Worm (Caenorhabditis elegans) whole organism, early embryonic: ENCODE results near the gene actl-1.

Experiments
- B0310.2 ChIP-seq: sonication (generic microtip); optimal IDR thresholded peaks from 2 replicates; lab custom pipeline; 2016; ENCODE audit warnings: mild to moderate bottlenecking, missing genetic modification characterization, missing compliant biosample characterization
- F13C5.2 ChIP-seq: sonication (generic microtip); optimal IDR thresholded peaks from 2 replicates; lab custom pipeline; 2017; ENCODE audit warnings: mild to moderate bottlenecking, missing genetic modification characterization, inconsistent platforms, missing compliant biosample characterization
- aly-1 ChIP-seq: sonication (generic microtip); optimal IDR thresholded peaks from 2 replicates; lab custom pipeline; 2016; ENCODE audit warnings: missing genetic modification characterization, missing compliant biosample characterization
- ama-1 ChIP-seq: fragments of 150-350 bp; optimal IDR thresholded peaks from 2 replicates; lab custom pipeline; 2014
- ceh-13 ChIP-seq: fragments of 200-800 bp; sonication (Bioruptor generic); optimal IDR thresholded peaks from 2 replicates; lab custom pipeline; 2018; ENCODE audit warnings: mild to moderate bottlenecking, missing genetic modification characterization, missing compliant biosample characterization
- ceh-36 ChIP-seq: sonication (generic microtip); optimal IDR thresholded peaks from 2 replicates; lab custom pipeline; 2016; ENCODE audit warnings: missing genetic modification characterization, inconsistent platforms, missing compliant biosample characterization
- ets-7 ChIP-seq: sonication (generic microtip); optimal IDR thresholded peaks from 2 replicates; lab custom pipeline; 2016; ENCODE audit warnings: missing genotype, missing genetic modification characterization, missing compliant biosample characterization
- flt-1 ChIP-seq: fragments of 200-800 bp; sonication (Bioruptor generic); IDR thresholded peaks from 2 replicates; pipeline ENCODE4 v1.3.6; 2022; ENCODE audit warnings: missing genetic modification characterization, missing compliant biosample characterization
- hmbx-1 ChIP-seq: sonication (generic microtip); optimal IDR thresholded peaks from 2 replicates; lab custom pipeline; 2016; ENCODE audit warnings: mild to moderate bottlenecking, missing genetic modification characterization, missing compliant biosample characterization
- hmg-4 ChIP-seq: fragments of 200-800 bp; sonication (Bioruptor generic); optimal IDR thresholded peaks from 2 replicates; lab custom pipeline; 2018; ENCODE audit warnings: mild to moderate bottlenecking, missing genetic modification characterization, missing compliant biosample characterization
- hnd-1 ChIP-seq: sonication (generic microtip); optimal IDR thresholded peaks from 2 replicates; lab custom pipeline; 2016; ENCODE audit warnings: missing genetic modification characterization, missing compliant biosample characterization
- pes-1 ChIP-seq: fragments of 200-800 bp; sonication (Bioruptor generic); IDR thresholded peaks from 2 replicates; pipeline ENCODE4 v1.3.6; 2022; ENCODE audit warnings: missing genetic modification reagents, missing genetic modification characterization, missing compliant biosample characterization
- scrt-1 ChIP-seq: fragments of 200-800 bp; sonication (Bioruptor generic); IDR thresholded peaks from 2 replicates; pipeline ENCODE4 v1.3.6; 2022; ENCODE audit warnings: missing genetic modification characterization, missing compliant biosample characterization
- sea-1 ChIP-seq: fragments of 200-800 bp; sonication (Bioruptor generic); conservative IDR thresholded peaks from 2 replicates; pipeline ENCODE4 v1.3.6; 2022; ENCODE audit warnings: missing genetic modification characterization, missing compliant biosample characterization
- tbx-11 ChIP-seq: fragments of 200-800 bp; sonication (Bioruptor generic); IDR thresholded peaks from 2 replicates; pipeline ENCODE4 v1.3.6; 2022; ENCODE audit warnings: missing genetic modification characterization, missing compliant biosample characterization
- tbx-37 ChIP-seq: fragments of 200-800 bp; sonication (Bioruptor generic); conservative IDR thresholded peaks from 2 replicates; pipeline ENCODE4 v1.3.6; 2022; ENCODE audit warnings: missing genetic modification reagents, missing genetic modification characterization, missing compliant biosample characterization
- tra-4 ChIP-seq: sonication (generic microtip); optimal IDR thresholded peaks from 2 replicates; lab custom pipeline; 2017; ENCODE audit warnings: missing genetic modification characterization, missing compliant biosample characterization

The actl-1 gene

ce11 chrX:6499736-6500135, at the start of gene actl-1:
actl-1 (minus strand) TSS chrX:6499836.
- TF ChIP-seq sea-1 (GFP tag; lab: Robert Waterston, UW) (no peak), pes-1 (GFP tag; lab: Robert Waterston, UW) (no peak), flt-1 (GFP tag; lab: Robert Waterston, UW) (no peak), ceh-36 (no peak), ama-1 (no peak), scrt-1 (GFP tag; lab: Robert Waterston, UW) (no peak), F13C5.2 (tag; lab: Kevin White, UChicago) (no peak), tra-4 (no peak), aly-1 (tag; lab: Kevin White, UChicago) (no peak), hmbx-1 (tag; lab: Kevin White, UChicago) (no peak), hnd-1 (tag; lab: Kevin White, UChicago) (no peak), tbx-37 (GFP tag; lab: Robert Waterston, UW) (no peak), hmg-4 (no peak), B0310.2 (tag; lab: Kevin White, UChicago) (no peak), ceh-13 (GFP tag; lab: Kevin White, UChicago) (no peak), ets-7 (tag; lab: Kevin White, UChicago) (no peak), tbx-11 (GFP tag; lab: Robert Waterston, UW) (no peak)

- no peak for TF ChIP-seq tra-4
- TF ChIP-seq ceh-13 (GFP tag; lab: Kevin White, UChicago): no peak
- no peak for TF ChIP-seq sea-1 (GFP tag; lab: Robert Waterston, UW)
- no peak for TF ChIP-seq pes-1 (GFP tag; lab: Robert Waterston, UW)
- no peak for TF ChIP-seq tbx-37 (GFP tag; lab: Robert Waterston, UW)
- no peak for TF ChIP-seq ets-7 (tag; lab: Kevin White, UChicago)
- no peak for TF ChIP-seq flt-1 (GFP tag; lab: Robert Waterston, UW)
- TF ChIP-seq scrt-1 (GFP tag; lab: Robert Waterston, UW): no peak
- no peak for TF ChIP-seq aly-1 (tag; lab: Kevin White, UChicago)
- no peak for TF ChIP-seq tbx-11 (GFP tag; lab: Robert Waterston, UW)
- no peak for TF ChIP-seq ceh-36
- TF ChIP-seq hmbx-1 (tag; lab: Kevin White, UChicago): no peak
- no peak for TF ChIP-seq hnd-1 (tag; lab: Kevin White, UChicago)
These were observed 44.0 kb upstream of the actl-1 start for ce11 chrX:6543665-6544064.

ce11 chrX:6542692-6543091, 43.1 kb upstream of the actl-1 start, which contains the start of gene T14E8.2:
T14E8.2 (plus strand) TSS chrX:6542992.
- TF ChIP-seq aly-1 (tag; lab: Kevin White, UChicago) (no peak), ceh-13 (GFP tag; lab: Kevin White, UChicago) (no peak), sea-1 (GFP tag; lab: Robert Waterston, UW) (no peak), tbx-11 (GFP tag; lab: Robert Waterston, UW) (no peak), F13C5.2 (tag; lab: Kevin White, UChicago) (no peak), pes-1 (GFP tag; lab: Robert Waterston, UW) (no peak), ceh-36 (no peak)

ce11 chrX:6538068-6538467, 38.4 kb upstream of the actl-1 start:
- TF ChIP-seq ama-1 (no peak), sea-1 (GFP tag; lab: Robert Waterston, UW) (no peak), pes-1 (GFP tag; lab: Robert Waterston, UW) (no peak), tbx-11 (GFP tag; lab: Robert Waterston, UW) (no peak), hmbx-1 (tag; lab: Kevin White, UChicago) (no peak)

ce11 chrX:6536701-6537279, 37.2 kb upstream of the actl-1 start, which contains the start of gene ilys-5:
ilys-5 (minus strand) TSS chrX:6536840.
- TF ChIP-seq flt-1 (GFP tag; lab: Robert Waterston, UW) (no peak), tra-4 (no peak), F13C5.2 (tag; lab: Kevin White, UChicago) (no peak), tbx-37 (GFP tag; lab: Robert Waterston, UW) (no peak), scrt-1 (GFP tag; lab: Robert Waterston, UW) (no peak), ama-1 (no peak), ceh-36 (no peak), tbx-11 (GFP tag; lab: Robert Waterston, UW) (no peak), aly-1 (tag; lab: Kevin White, UChicago) (no peak), hmbx-1 (tag; lab: Kevin White, UChicago) (no peak), pes-1 (GFP tag; lab: Robert Waterston, UW) (no peak), ceh-13 (GFP tag; lab: Kevin White, UChicago) (no peak), B0310.2 (tag; lab: Kevin White, UChicago) (no peak), hnd-1 (tag; lab: Kevin White, UChicago) (no peak), ets-7 (tag; lab: Kevin White, UChicago) (no peak), sea-1 (GFP tag; lab: Robert Waterston, UW) (no peak), hmg-4 (no peak)

- no peak for TF ChIP-seq ets-7 (tag; lab: Kevin White, UChicago)
- TF ChIP-seq ceh-13 (GFP tag; lab: Kevin White, UChicago): no peak
- TF ChIP-seq tbx-37 (GFP tag; lab: Robert Waterston, UW): no peak
- TF ChIP-seq hmg-4: no peak
- TF ChIP-seq B0310.2 (tag; lab: Kevin White, UChicago): no peak
- no peak for TF ChIP-seq aly-1 (tag; lab: Kevin White, UChicago)
- TF ChIP-seq tra-4: no peak
- TF ChIP-seq sea-1 (GFP tag; lab: Robert Waterston, UW): no peak
- TF ChIP-seq hnd-1 (tag; lab: Kevin White, UChicago): no peak
- TF ChIP-seq flt-1 (GFP tag; lab: Robert Waterston, UW): no peak
These were observed 33.4 kb upstream of the actl-1 start for ce11 chrX:6533038-6533437.

- TF ChIP-seq hmbx-1 (tag; lab: Kevin White, UChicago) (no peak), F13C5.2 (tag; lab: Kevin White, UChicago) (no peak), aly-1 (tag; lab: Kevin White, UChicago) (no peak), hmg-4 (no peak), ceh-13 (GFP tag; lab: Kevin White, UChicago) (no peak), ets-7 (tag; lab: Kevin White, UChicago) (no peak), tbx-37 (GFP tag; lab: Robert Waterston, UW) (no peak), tra-4 (no peak), ceh-36 (no peak)
These were observed 32.3 kb upstream of the actl-1 start for ce11 chrX:6531896-6532295.
